Fruit fly (Drosophila melanogaster): ENCODE data around the gene Gr94a.

Gene Gr94a

dm6 chr3R:23057390-23057789, 5.9 kb downstream of the Gr94a start (continued):
- TF ChIP-seq BEAF-32 (GFP tag; optimal IDR thresholded peaks at IDR 0.05) (no peak), dmrt99B (tag; optimal IDR thresholded peaks at IDR 0.05) (no peak), CG13775 (GFP tag; optimal IDR thresholded peaks at IDR 0.05) (no peak), gro (GFP tag; optimal IDR thresholded peaks at IDR 0.05) (no peak), CG17385 (GFP tag; optimal IDR thresholded peaks at IDR 0.05) (no peak), CG4360 (GFP tag; IDR thresholded peaks at IDR 0.05) (no peak), pfk (GFP tag; optimal IDR thresholded peaks at IDR 0.05) (peak; percentile 29), CG18619 (GFP tag; optimal IDR thresholded peaks at IDR 0.05) (no peak), CG11560 (tag; IDR thresholded peaks at IDR 0.05) (no peak), Spps (tag; optimal IDR thresholded peaks at IDR 0.05) (no peak)

- TF ChIP-seq lmd (GFP tag; IDR thresholded peaks at IDR 0.05) (peak; percentile 15; the same call in 1 of the 2 replicates), tna (GFP tag; IDR thresholded peaks at IDR 0.05; ENCODE audit: partially characterized antibody) (no peak)
Measured at dm6 chr3R:23058858-23059257, 7.4 kb downstream of the Gr94a start, which contains the start of gene Ctns. Gene Ctns, minus strand, starts transcription at chr3R:23058958.

DNA sequence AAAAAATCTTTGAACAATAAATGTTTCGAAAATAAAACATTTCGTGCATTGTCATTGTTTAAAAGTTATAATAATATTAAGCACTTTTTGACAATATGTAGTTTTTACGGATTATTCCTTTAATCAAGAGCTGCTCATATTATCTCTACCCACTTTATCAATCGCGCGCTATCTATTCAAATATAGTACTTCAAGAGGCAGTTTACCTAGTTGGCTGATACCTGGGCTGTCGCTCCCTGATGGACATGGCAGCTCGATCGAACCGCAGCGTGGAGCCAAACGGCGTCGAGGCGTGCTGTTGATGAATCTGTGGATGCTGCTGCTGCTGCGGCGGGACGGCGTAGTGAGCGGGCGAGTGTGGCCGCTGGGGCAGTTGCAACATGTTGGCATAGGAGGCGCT, 8.7 kb downstream of the Gr94a start:
- TF ChIP-seq Dll (GFP tag; IDR thresholded peaks at IDR 0.05; ENCODE audit: partially characterized antibody) (no peak), CG10267 (tag; optimal IDR thresholded peaks at IDR 0.05) (no peak), CG10274 (GFP tag; optimal IDR thresholded peaks at IDR 0.05) (no peak), Hr51 (GFP tag; optimal IDR thresholded peaks at IDR 0.05) (no peak)

- TF ChIP-seq CG7271 (tag; optimal IDR thresholded peaks at IDR 0.05) (no peak), CG9797 (GFP tag; optimal IDR thresholded peaks at IDR 0.05) (peak; percentile 71), phol (tag; optimal IDR thresholded peaks at IDR 0.05) (peak; percentile 57), tup (GFP tag; optimal IDR thresholded peaks at IDR 0.05) (no peak), CG3281 (GFP tag; optimal IDR thresholded peaks at IDR 0.05) (peak; percentile 19), sens (GFP tag) (peak; percentile 49), MBD-R2 (GFP tag; IDR thresholded peaks at IDR 0.05) (peak; percentile 86), CG15011 (GFP tag; optimal IDR thresholded peaks at IDR 0.05) (no peak), CG34224 (GFP tag; IDR thresholded peaks at IDR 0.05; ENCODE audit: partially characterized antibody) (peak; percentile 92), CG4707 (GFP tag; optimal IDR thresholded peaks at IDR 0.05) (no peak), CG3847 (GFP tag; IDR thresholded peaks at IDR 0.05) (0 out of 2 replicates have a peak, but pooled peaks have one; percentile 16), lilli (GFP tag; optimal IDR thresholded peaks at IDR 0.05) (peak; percentile 27), Asciz (GFP tag; optimal IDR thresholded peaks at IDR 0.05) (no peak), ind (GFP tag; optimal IDR thresholded peaks at IDR 0.05) (peak; percentile 25), CG2712 (tag; optimal IDR thresholded peaks at IDR 0.05) (peak; percentile 61), CG17361 (GFP tag; IDR thresholded peaks at IDR 0.05) (no peak), CG6254 (GFP tag; optimal IDR thresholded peaks at IDR 0.05) (peak; percentile 20), Sry-δ (GFP tag; optimal IDR thresholded peaks at IDR 0.05) (peak; percentile 50), Oli (tag; optimal IDR thresholded peaks at IDR 0.05) (peak; percentile 16), NfI (GFP tag; optimal IDR thresholded peaks at IDR 0.05) (peak; percentile 11), gfzf (GFP tag; optimal IDR thresholded peaks at IDR 0.05) (peak; percentile 60), MESR4 (GFP tag; optimal IDR thresholded peaks at IDR 0.05) (peak; percentile 10), Hey (tag; optimal IDR thresholded peaks at IDR 0.05) (no peak), Sin3A (optimal IDR thresholded peaks at IDR 0.05) (peak; percentile 1), vnd (GFP tag; IDR thresholded peaks at IDR 0.05; ENCODE audit: partially characterized antibody) (peak; percentile 90), amos (GFP tag; IDR thresholded peaks at IDR 0.05; ENCODE audit: partially characterized antibody) (peak; percentile 87), twi (tag; optimal IDR thresholded peaks at IDR 0.05) (peak; percentile 16), Med (GFP tag) (peak; percentile 18), CG17612 (GFP tag; IDR thresholded peaks at IDR 0.05) (no peak), Ptx1 (GFP tag; IDR thresholded peaks at IDR 0.05) (0 out of 2 replicates have a peak, but pooled peaks have one; percentile 7)
Measured at dm6 chr3R:23061209-23061608, 9.7 kb downstream of the Gr94a start, which contains the start of the genes sav and Ublcp1. Gene sav, minus strand, starts transcription at chr3R:23061304. Gene Ublcp1, plus strand, starts transcription at chr3R:23061493.

All from whole organism, embryonic.